Worm (Caenorhabditis elegans) whole organism, L4/young adult: ENCODE data around the gene enri-2.

ENCODE experiments used
- W03F9.2 ChIP-seq: fragments of 150-350 bp; optimal IDR thresholded peaks from 2 replicates; lab custom pipeline; 2014; ENCODE audit warnings: missing biosample characterization, missing genetic modification characterization
- dao-5 ChIP-seq: sonication (generic microtip); optimal IDR thresholded peaks from 2 replicates; lab custom pipeline; 2016; ENCODE audit warnings: missing genotype, missing genetic modification characterization, moderate library complexity, missing compliant biosample characterization
- him-1 ChIP-seq: sonication (generic microtip); optimal IDR thresholded peaks from 2 replicates; lab custom pipeline; 2016; ENCODE audit warnings: missing genotype, missing genetic modification reagents, missing genetic modification characterization, missing compliant biosample characterization

ce11 chrX:14572419-14572818, 26.8 kb downstream of the enri-2 start, which contains the start of gene lron-1:
- TF ChIP-seq him-1 (tag; lab: Kevin White, UChicago) (no peak), W03F9.2 (no peak), dao-5 (tag; lab: Kevin White, UChicago) (no peak)
